Worm (Caenorhabditis elegans) whole organism, mixed stage, embryonic: ENCODE results near the gene gpa-4.

Experiments used
- lin-13 ChIP-seq: fragments of 150-350 bp; optimal IDR thresholded peaks from 2 replicates; lab custom pipeline; 2014; ENCODE audit warnings: missing biosample characterization, missing genetic modification characterization
- lsy-2 ChIP-seq: fragments of 150-350 bp; optimal IDR thresholded peaks from 2 replicates; lab custom pipeline; 2014; ENCODE audit warnings: missing biosample characterization, missing genetic modification characterization
- nhr-237 ChIP-seq: fragments of 150-350 bp; optimal IDR thresholded peaks from 2 replicates; lab custom pipeline; 2014; ENCODE audit warnings: missing biosample characterization, missing genetic modification characterization
- pha-4 ChIP-seq: fragments of 150-350 bp; optimal IDR thresholded peaks from 2 replicates; lab custom pipeline; 2018; ENCODE audit warnings: missing biosample characterization, missing genetic modification reagents, missing genetic modification characterization
- snpc-4 ChIP-seq: fragments of 150-350 bp; optimal IDR thresholded peaks from 2 replicates; lab custom pipeline; 2014; ENCODE audit warnings: missing biosample characterization, missing genetic modification characterization
- sptf-1 ChIP-seq: sonication (generic microtip); optimal IDR thresholded peaks from 2 replicates; lab custom pipeline; 2017; ENCODE audit warnings: mild to moderate bottlenecking, missing genetic modification characterization, moderate library complexity, missing compliant biosample characterization
- unc-39 ChIP-seq: fragments of 150-350 bp; optimal IDR thresholded peaks from 2 replicates; lab custom pipeline; 2014; ENCODE audit warnings: missing biosample characterization, missing genetic modification characterization
- unc-62 ChIP-seq: fragments of 150-350 bp; optimal IDR thresholded peaks from 2 replicates; lab custom pipeline; 2014; ENCODE audit warnings: missing biosample characterization, missing genetic modification reagents, missing genetic modification characterization
- zip-8 ChIP-seq: fragments of 150-350 bp; optimal IDR thresholded peaks from 2 replicates; lab custom pipeline; 2014; ENCODE audit warnings: missing biosample characterization, missing genetic modification characterization

- no peak for TF ChIP-seq pha-4 (tag; lab: Kevin White, UChicago)
- no peak for TF ChIP-seq lin-13 (tag; lab: Kevin White, UChicago)
- TF ChIP-seq snpc-4 = no peak
- no peak for TF ChIP-seq unc-62 (GFP tag; lab: Kevin White, UChicago)
- no peak for TF ChIP-seq sptf-1 (tag; lab: Kevin White, UChicago)
- TF ChIP-seq zip-8 = peak; percentile 96
- no peak for TF ChIP-seq nhr-237 (tag; lab: Kevin White, UChicago)
- no peak for TF ChIP-seq unc-39 (tag; lab: Kevin White, UChicago)
- TF ChIP-seq lsy-2 = peak; percentile 32
Observed at ce11 chrIV:372146-372789, 29.2 kb upstream of the gpa-4 start.
